Worm (Caenorhabditis elegans) whole organism, young adult: Measurements from ENCODE around the gene cdr-3.

Source experiments
- Y53F4B.3 ChIP-seq: fragments of 200-800 bp; sonication (Bioruptor generic); IDR thresholded peaks from 2 replicates; pipeline ENCODE4 v1.3.6; 2022; ENCODE audit warnings: missing genetic modification reagents, missing genetic modification characterization, missing compliant biosample characterization
- ceh-91 ChIP-seq: fragments of 200-800 bp; sonication (Bioruptor generic); IDR thresholded peaks from 2 replicates; pipeline ENCODE4 v1.3.6; 2022; ENCODE audit warnings: missing genetic modification reagents, missing genetic modification characterization, missing compliant biosample characterization
- let-526 ChIP-seq: fragments of 200-800 bp; sonication (Bioruptor generic); IDR thresholded peaks from 2 replicates; pipeline ENCODE4 v1.3.6; 2022; ENCODE audit warnings: missing genetic modification reagents, missing genetic modification characterization, missing compliant biosample characterization
- lin-26 ChIP-seq: fragments of 200-800 bp; sonication (Bioruptor generic); IDR thresholded peaks from 2 replicates; pipeline ENCODE4 v1.3.6; 2022; ENCODE audit warnings: missing genetic modification reagents, missing genetic modification characterization, missing compliant biosample characterization
- lir-1 ChIP-seq: fragments of 200-800 bp; sonication (Bioruptor generic); conservative IDR thresholded peaks from 2 replicates; pipeline ENCODE4 v1.3.6; 2022; ENCODE audit warnings: missing genetic modification reagents, missing genetic modification characterization, missing compliant biosample characterization
- nhr-27 ChIP-seq: fragments of 200-800 bp; sonication (Bioruptor generic); optimal IDR thresholded peaks from 2 replicates; lab custom pipeline; 2018; ENCODE audit warnings: mild to moderate bottlenecking, missing genetic modification characterization, moderate library complexity, missing compliant biosample characterization
- unc-62 ChIP-seq: fragments of 150-350 bp; optimal IDR thresholded peaks from 2 replicates; lab custom pipeline; 2014; ENCODE audit warnings: missing biosample characterization, missing genetic modification reagents, missing genetic modification characterization
- ztf-18 ChIP-seq: sonication (generic microtip); optimal IDR thresholded peaks from 2 replicates; lab custom pipeline; 2016; ENCODE audit warnings: missing genotype, mild to moderate bottlenecking, missing genetic modification characterization, missing compliant biosample characterization

ce11 chrV:12386154-12386553 lies 31.0 kb downstream of the cdr-3 start, which contains the start of gene K01D12.15:
- no peak for TF ChIP-seq Y53F4B.3 (GFP tag; lab: Robert Waterston, UW)
- no peak for TF ChIP-seq lir-1 (GFP tag; lab: Robert Waterston, UW)
- no peak for TF ChIP-seq ztf-18
- TF ChIP-seq ceh-91, result no peak
- no peak for TF ChIP-seq nhr-27 (tag; lab: Kevin White, UChicago)
- TF ChIP-seq unc-62 (GFP tag; lab: Kevin White, UChicago), result no peak
- TF ChIP-seq let-526 (GFP tag; lab: Robert Waterston, UW), result no peak
- TF ChIP-seq lin-26 (GFP tag; lab: Robert Waterston, UW), result no peak
